Fruit fly (Drosophila melanogaster): ENCODE measurements around the gene CG15892.

The CG15892 gene

DNA sequence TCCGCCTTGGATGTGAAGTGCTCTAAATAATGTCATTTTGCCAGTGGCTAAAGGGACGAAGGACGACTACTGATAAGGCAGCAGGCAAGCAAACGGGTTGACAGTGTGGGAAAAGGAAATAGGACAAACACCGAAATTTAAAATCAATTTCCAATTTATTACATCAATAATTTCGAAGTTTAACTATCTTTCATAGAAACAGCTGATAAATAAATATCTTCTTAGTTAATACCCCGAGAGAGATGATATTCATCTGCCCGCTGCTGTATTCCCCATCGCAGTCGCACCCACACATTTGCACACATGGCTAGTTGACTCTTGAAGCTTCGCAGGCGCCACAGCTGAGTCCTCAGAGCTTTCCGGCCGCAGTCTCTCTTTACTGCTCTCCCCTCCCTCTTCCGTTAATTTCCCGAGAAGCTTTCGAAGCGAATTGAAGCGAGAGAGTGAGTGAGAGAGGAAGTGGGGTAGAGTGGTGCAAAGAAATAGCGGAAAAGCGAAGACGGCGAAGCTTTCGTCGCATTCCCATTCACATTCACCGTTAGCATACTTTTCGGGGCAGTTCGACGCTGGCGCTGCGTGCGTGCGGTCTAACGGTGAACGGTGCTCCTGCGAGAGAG, 22.8 kb upstream of the CG15892 start (continued):
- TF ChIP-seq CG12391 (tag; optimal IDR thresholded peaks at IDR 0.05) (peak; percentile 53), CG10274 (GFP tag; optimal IDR thresholded peaks at IDR 0.05) (no peak), Pdp1 (GFP tag; optimal IDR thresholded peaks at IDR 0.05) (peak in 1 of 2 experiments; percentile 25), grau (tag; optimal IDR thresholded peaks at IDR 0.05) (peak; percentile 66), CG8765 (GFP tag; IDR thresholded peaks at IDR 0.05) (no peak), Mes4 (GFP tag; optimal IDR thresholded peaks at IDR 0.05) (no peak), CG8388 (GFP tag; optimal IDR thresholded peaks at IDR 0.05) (peak; percentile 32), ato (GFP tag; IDR thresholded peaks at IDR 0.05; ENCODE audit: partially characterized antibody) (no peak), CG18476 (GFP tag; optimal IDR thresholded peaks at IDR 0.05) (peak; percentile 35), CG30431 (GFP tag; optimal IDR thresholded peaks at IDR 0.05) (no peak), Hey (tag; optimal IDR thresholded peaks at IDR 0.05) (no peak), sens-2 (GFP tag; IDR thresholded peaks at IDR 0.05) (peak; percentile 56), wek (GFP tag; optimal IDR thresholded peaks at IDR 0.05) (no peak), CG13775 (GFP tag; optimal IDR thresholded peaks at IDR 0.05) (peak; percentile 41), tin (GFP tag; optimal IDR thresholded peaks at IDR 0.05) (peak; percentile 42), amos (GFP tag; IDR thresholded peaks at IDR 0.05; ENCODE audit: partially characterized antibody) (no peak), Mrtf (GFP tag; IDR thresholded peaks at IDR 0.05) (peak; percentile 72), mirr (GFP tag; optimal IDR thresholded peaks at IDR 0.05) (peak; percentile 39), oc (tag; optimal IDR thresholded peaks at IDR 0.05) (no peak), eyg (GFP tag; optimal IDR thresholded peaks at IDR 0.05) (peak; percentile 52), CG12155 (GFP tag; optimal IDR thresholded peaks at IDR 0.05) (no peak), Dbx (GFP tag; IDR thresholded peaks at IDR 0.05) (peak; percentile 73), CG17328 (GFP tag; IDR thresholded peaks at IDR 0.05) (peak; percentile 68), dpn (GFP tag; optimal IDR thresholded peaks at IDR 0.05) (peak; percentile 26 to 60), tgo (GFP tag; IDR thresholded peaks at IDR 0.05) (peak; percentile 65), gfzf (GFP tag; optimal IDR thresholded peaks at IDR 0.05) (no peak), Hr78 (GFP tag; optimal IDR thresholded peaks at IDR 0.05) (no peak), Fer3 (tag; optimal IDR thresholded peaks at IDR 0.05) (peak; percentile 70), ac (GFP tag; optimal IDR thresholded peaks at IDR 0.05) (no peak), CG11085 (GFP tag; IDR thresholded peaks at IDR 0.05) (peak; percentile 50; the same call in 1 of the 2 replicates), CG17829 (tag; optimal IDR thresholded peaks at IDR 0.05) (no peak), CG15011 (GFP tag; optimal IDR thresholded peaks at IDR 0.05) (peak; percentile 50), bbx (GFP tag; IDR thresholded peaks at IDR 0.05; ENCODE audit: partially characterized antibody) (no peak), wor (GFP tag; IDR thresholded peaks at IDR 0.05) (peak; percentile 45), Hand (GFP tag; optimal IDR thresholded peaks at IDR 0.05) (peak; percentile 79), ttk (GFP tag; IDR thresholded peaks at IDR 0.05) (peak; percentile 62; the same call in 1 of the 2 replicates)

DNA sequence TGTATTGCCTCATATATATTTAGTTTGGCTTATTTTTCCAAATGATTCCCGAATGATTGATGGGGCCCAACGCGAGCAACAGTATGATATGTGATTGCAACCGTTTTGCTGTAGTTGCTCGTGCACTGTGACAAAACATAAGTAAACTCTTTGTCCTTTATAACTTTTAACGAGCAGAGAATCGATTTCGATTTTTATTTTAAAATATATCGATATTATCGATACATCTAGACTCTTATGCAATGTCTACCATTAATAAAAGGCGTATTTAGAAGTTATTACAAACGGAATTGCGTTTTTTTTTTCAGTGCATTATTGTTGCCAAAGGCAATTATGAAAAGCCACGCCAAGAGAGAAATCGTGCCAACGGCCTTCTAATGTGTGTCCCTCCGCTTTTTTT, 21.4 kb upstream of the CG15892 start:
- TF ChIP-seq chinmo (GFP tag; IDR thresholded peaks at IDR 0.05; ENCODE audit: partially characterized antibody), result no peak
- TF ChIP-seq CG7372 (GFP tag; IDR thresholded peaks at IDR 0.05), result no peak
- TF ChIP-seq sens (GFP tag), result peak; percentile 61
- TF ChIP-seq Med (GFP tag), result peak; percentile 54
- TF ChIP-seq CG11504 (tag; optimal IDR thresholded peaks at IDR 0.05), result peak; percentile 4
